Worm (Caenorhabditis elegans): ENCODE results near the gene gyg-2.

gyg-2 gene

DNA sequence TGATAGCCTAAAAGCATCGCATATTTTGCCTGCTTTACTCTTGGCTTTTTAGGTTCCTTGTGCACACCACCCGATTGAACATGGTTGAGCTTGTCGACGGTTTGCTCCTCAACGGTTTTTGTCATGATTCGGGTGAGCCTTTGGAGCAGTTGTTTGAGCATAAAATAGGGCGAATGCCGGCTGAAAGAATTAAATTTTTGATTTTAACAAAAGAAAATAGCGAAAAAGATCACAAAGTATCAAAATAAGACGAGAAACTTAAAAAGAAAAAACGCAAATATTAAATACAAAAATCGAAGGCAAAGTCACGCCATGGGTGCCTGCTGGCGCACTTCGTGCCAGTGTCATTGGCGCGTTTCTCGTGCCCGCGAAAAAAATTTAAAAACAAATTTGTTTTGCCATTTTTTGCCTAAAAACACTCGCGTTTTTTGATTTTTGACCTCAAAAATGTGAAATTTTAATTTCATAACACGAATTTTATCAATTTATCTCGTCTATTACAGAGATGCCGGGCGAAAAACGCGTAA lies 48.8 kb upstream of the gyg-2 start, which contains the start of the genes ctps-1 and pus-1 (continued):
- TF ChIP-seq nhr-10 (tag; optimal IDR thresholded peaks at IDR 0.05) = no peak
- no peak for TF ChIP-seq attf-4 (tag; optimal IDR thresholded peaks at IDR 0.05)
- no peak for TF ChIP-seq aha-1 (tag)
- TF ChIP-seq rbr-2 (tag; optimal IDR thresholded peaks at IDR 0.05) = peak; percentile 31
- no peak for TF ChIP-seq Y48G9A.11 (GFP tag; IDR thresholded peaks at IDR 0.05)
- TF ChIP-seq hlh-11 (tag; optimal IDR thresholded peaks at IDR 0.05) = peak; percentile 37
- no peak for TF ChIP-seq cey-2 (tag; optimal IDR thresholded peaks at IDR 0.05; ENCODE audit: borderline replicate concordance, insufficient read depth)
- TF ChIP-seq ZK546.5 (tag; optimal IDR thresholded peaks at IDR 0.05) = no peak
- 0 out of 2 replicates have a peak, but pooled peaks have one; percentile 19 for TF ChIP-seq tra-1 (GFP tag; IDR thresholded peaks at IDR 0.05)
- no peak for TF ChIP-seq lin-39 (tag; optimal IDR thresholded peaks at IDR 0.05)

- TF ChIP-seq zfp-3 (GFP tag; conservative IDR thresholded peaks at IDR 0.05) (no peak), unc-62 (GFP tag; optimal IDR thresholded peaks at IDR 0.05 in 1 of 2) (peak in 1 of 2 experiments; percentile 93), unc-62 (tag; optimal IDR thresholded peaks at IDR 0.05) (no peak), T20F7.1 (GFP tag; optimal IDR thresholded peaks at IDR 0.05) (no peak), ZK546.5 (tag; optimal IDR thresholded peaks at IDR 0.05) (no peak)
Observed at ce11 chrV:16794079-16794478, 48.0 kb upstream of the gyg-2 start.

ce11 chrV:16793312-16793711 lies 47.3 kb upstream of the gyg-2 start:
- TF ChIP-seq unc-130 (GFP tag; optimal IDR thresholded peaks at IDR 0.05) (peak; percentile 42), ceh-20 (GFP tag; IDR thresholded peaks at IDR 0.05) (no peak), R02D3.7 (tag; optimal IDR thresholded peaks at IDR 0.05) (peak; percentile 12)

- TF ChIP-seq set-16 (GFP tag; IDR thresholded peaks at IDR 0.05) = peak; percentile 82
- no peak for TF ChIP-seq dmd-8 (GFP tag; IDR thresholded peaks at IDR 0.05)
Observed at ce11 chrV:16792717-16793116, 46.7 kb upstream of the gyg-2 start.

ce11 chrV:16788967-16789366 lies 42.9 kb upstream of the gyg-2 start, which contains the start of gene immt-2:
Gene immt-2 (plus strand): TSS chrV:16789267.
- TF ChIP-seq nhr-237 (tag; optimal IDR thresholded peaks at IDR 0.05) (no peak), mdl-1 (tag; optimal IDR thresholded peaks at IDR 0.05) (no peak), nhr-48 (tag; optimal IDR thresholded peaks at IDR 0.05) (no peak), gei-8 (GFP tag; optimal IDR thresholded peaks at IDR 0.05) (no peak)

- peak in 1 of 2 experiments; percentile 21 for TF ChIP-seq unc-62 (GFP tag; optimal IDR thresholded peaks at IDR 0.05 in 1 of 2)
- TF ChIP-seq unc-62 (tag; optimal IDR thresholded peaks at IDR 0.05) = no peak
- no peak for TF ChIP-seq dve-1 (tag; optimal IDR thresholded peaks at IDR 0.05; ENCODE audit: insufficient read depth)
- no peak for TF ChIP-seq lin-13 (GFP tag; optimal IDR thresholded peaks at IDR 0.05)
- TF ChIP-seq ztf-7 (tag; optimal IDR thresholded peaks at IDR 0.05) = no peak
- TF ChIP-seq daf-16 (GFP tag; optimal IDR thresholded peaks at IDR 0.05) = no peak
- no peak for TF ChIP-seq daf-16 (tag; optimal IDR thresholded peaks at IDR 0.05)
- no peak for TF ChIP-seq ceh-32 (tag; optimal IDR thresholded peaks at IDR 0.05; ENCODE audit: poor library complexity)
- peak; percentile 57 for TF ChIP-seq aha-1 (tag)
- no peak for TF ChIP-seq F49E8.2 (tag; optimal IDR thresholded peaks at IDR 0.05; ENCODE audit: borderline replicate concordance)
Observed at ce11 chrV:16786012-16786411, 40.0 kb upstream of the gyg-2 start.

ce11 chrV:16784806-16785205 lies 38.7 kb upstream of the gyg-2 start:
- TF ChIP-seq set-16 (GFP tag; IDR thresholded peaks at IDR 0.05) (peak; percentile 85), dmd-8 (GFP tag; IDR thresholded peaks at IDR 0.05) (no peak), ZK546.5 (tag; optimal IDR thresholded peaks at IDR 0.05) (no peak)

All from whole organism, L4 larva.